Worm (Caenorhabditis elegans): ENCODE results near the gene ttr-7.

ttr-7 gene

DNA sequence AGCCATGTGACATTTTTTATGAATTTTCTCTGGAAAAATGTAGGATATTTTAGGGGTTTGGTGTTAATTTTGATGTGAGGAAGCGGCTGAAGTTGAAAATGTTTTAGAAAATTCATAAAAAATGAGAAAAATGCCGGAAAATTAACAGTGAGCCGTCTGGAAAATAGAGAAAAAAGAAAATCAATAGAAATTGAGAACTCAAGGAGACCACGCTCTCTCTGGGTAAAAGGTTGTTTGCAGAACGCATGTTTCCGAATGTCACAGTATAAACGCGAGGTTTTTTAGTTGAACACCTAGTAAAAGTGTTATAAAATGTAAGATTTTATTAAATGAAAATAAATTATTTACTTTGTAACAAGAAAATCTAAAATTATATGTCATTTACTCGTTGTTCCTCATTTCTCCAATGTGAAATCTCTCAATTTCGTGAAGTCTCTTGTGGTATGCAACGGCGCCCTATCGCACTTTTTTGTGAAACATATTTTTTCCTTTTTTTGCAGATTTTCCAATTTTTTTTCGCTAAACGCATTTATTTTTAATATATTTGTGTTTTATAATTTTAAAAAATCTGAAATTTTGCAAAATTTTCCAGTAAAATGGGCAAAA is 34.5 kb downstream of the ttr-7 start, which contains the start of the genes tag-266 and tag-267 (continued):
- no peak for TF ChIP-seq sea-2 (GFP tag; IDR thresholded peaks at IDR 0.05)
- peak; percentile 54 for TF ChIP-seq D2030.7 (GFP tag; IDR thresholded peaks at IDR 0.05)
- TF ChIP-seq cebp-1 (GFP tag; IDR thresholded peaks at IDR 0.05), result peak; percentile 41; the same call in 1 of the 2 replicates
- peak; percentile 62 for TF ChIP-seq cebp-1 (tag; optimal IDR thresholded peaks at IDR 0.05)
- TF ChIP-seq tbx-9 (tag; optimal IDR thresholded peaks at IDR 0.05; ENCODE audit: borderline replicate concordance), result no peak
- TF ChIP-seq hmg-20 (GFP tag; IDR thresholded peaks at IDR 0.05), result no peak
- TF ChIP-seq dox-1 (GFP tag; IDR thresholded peaks at IDR 0.05), result peak; percentile 59
- TF ChIP-seq athp-1 (tag; optimal IDR thresholded peaks at IDR 0.05), result peak; percentile 53
- TF ChIP-seq ztf-25 (GFP tag; IDR thresholded peaks at IDR 0.05), result no peak
- no peak for TF ChIP-seq C06A6.2 (GFP tag; conservative IDR thresholded peaks at IDR 0.05)
- peak; percentile 30; the same call in 1 of the 2 replicates for TF ChIP-seq hmg-1.2 (GFP tag; IDR thresholded peaks at IDR 0.05)
- TF ChIP-seq ztf-28 (GFP tag; IDR thresholded peaks at IDR 0.05), result 0 out of 2 replicates have a peak, but pooled peaks have one; percentile 15
- TF ChIP-seq nhr-27 (tag; optimal IDR thresholded peaks at IDR 0.05), result no peak
- no peak for TF ChIP-seq lsy-27 (tag; optimal IDR thresholded peaks at IDR 0.05; ENCODE audit: borderline replicate concordance, insufficient read depth)
- no peak for TF ChIP-seq hlh-12 (tag; optimal IDR thresholded peaks at IDR 0.05)
- TF ChIP-seq Y53G8AR.9 (GFP tag; conservative IDR thresholded peaks at IDR 0.05), result no peak
- TF ChIP-seq him-1 (tag; optimal IDR thresholded peaks at IDR 0.05), result no peak
- TF ChIP-seq lsl-1 (GFP tag; optimal IDR thresholded peaks at IDR 0.05), result peak; percentile 47
- peak; percentile 48 for TF ChIP-seq snpc-1.3 (tag; optimal IDR thresholded peaks at IDR 0.05; ENCODE audit: insufficient read depth)
- no peak for TF ChIP-seq snpc-4 (GFP tag; optimal IDR thresholded peaks at IDR 0.05)
- TF ChIP-seq snpc-4 (tag; optimal IDR thresholded peaks at IDR 0.05), result peak in 2 of 4 experiments; percentile 2 to 40
- TF ChIP-seq mes-4 (tag; optimal IDR thresholded peaks at IDR 0.05), result no peak
- TF ChIP-seq lin-54 (GFP tag; optimal IDR thresholded peaks at IDR 0.05), result peak; percentile 8
- TF ChIP-seq B0019.2 (GFP tag; conservative IDR thresholded peaks at IDR 0.05), result 0 out of 2 replicates have a peak, but pooled peaks have one; percentile 31
- TF ChIP-seq repo-1 (tag; optimal IDR thresholded peaks at IDR 0.05), result no peak
- TF ChIP-seq Y53F4B.3 (GFP tag; IDR thresholded peaks at IDR 0.05), result no peak
- TF ChIP-seq dpff-1 (tag; optimal IDR thresholded peaks at IDR 0.05), result no peak
- no peak for TF ChIP-seq nhr-90 (tag; optimal IDR thresholded peaks at IDR 0.05)
- peak; percentile 51 for TF ChIP-seq ccch-3 (GFP tag; optimal IDR thresholded peaks at IDR 0.05)
- TF ChIP-seq F52B5.7 (tag; optimal IDR thresholded peaks at IDR 0.05), result no peak

ce11 chrIII:641759-642158 is 36.0 kb downstream of the ttr-7 start, which contains the start of gene W06E11.1:
TSS of gene W06E11.1 (plus strand) at chrIII:642059.
- TF ChIP-seq B0336.3 (GFP tag; IDR thresholded peaks at IDR 0.05) (no peak), Y56A3A.18 (GFP tag; IDR thresholded peaks at IDR 0.05) (no peak), ztf-3 (GFP tag; optimal IDR thresholded peaks at IDR 0.05) (no peak), lir-1 (GFP tag; conservative IDR thresholded peaks at IDR 0.05) (no peak), nhr-120 (GFP tag; IDR thresholded peaks at IDR 0.05) (no peak), dpl-1 (GFP tag; optimal IDR thresholded peaks at IDR 0.05) (no peak)

ce11 chrIII:644660-645059 is 38.9 kb downstream of the ttr-7 start:
- no peak for TF ChIP-seq madf-3 (GFP tag; IDR thresholded peaks at IDR 0.05)

All from whole organism, young adult.